Fruit fly (Drosophila melanogaster) S2 (cell line): ENCODE results near the gene Npc2b.

ENCODE experiments used
- CG8478 ChIP-seq: fragments of >200 bp; optimal IDR thresholded peaks from 2 replicates; lab custom pipeline; 2018
- CTCF ChIP-seq, 2 experiments: fragments of >200 bp; optimal IDR thresholded peaks; 2 replicates each; lab custom pipeline; 2018

- TF ChIP-seq CG8478 (lab: Kevin White, UChicago) (no peak), CTCF (optimal IDR thresholded peaks at IDR 0.05; lab: Kevin White, UChicago) (no peak)
Measured at dm6 chr3R:14052182-14053036, 36.9 kb upstream of the Npc2b start.
